Worm (Caenorhabditis elegans) whole organism, mixed stage, embryonic: ENCODE data around the gene F54C9.11.

Experiments used
- bed-3 ChIP-seq: fragments of 200-800 bp; sonication (Bioruptor generic); optimal IDR thresholded peaks from 3 replicates; lab custom pipeline; 2018; ENCODE audit warnings: mild to moderate bottlenecking, missing genetic modification characterization, moderate library complexity, missing compliant biosample characterization
- blmp-1 ChIP-seq: fragments of 150-350 bp; optimal IDR thresholded peaks from 2 replicates; lab custom pipeline; 2014; ENCODE audit warnings: missing biosample characterization, missing genetic modification characterization
- ceh-39 ChIP-seq: fragments of 150-350 bp; optimal IDR thresholded peaks from 2 replicates; lab custom pipeline; 2014; ENCODE audit warnings: missing biosample characterization, missing genetic modification characterization
- ceh-43 ChIP-seq: fragments of 200-800 bp; sonication (Bioruptor generic); optimal IDR thresholded peaks from 2 replicates; lab custom pipeline; 2018; ENCODE audit warnings: mild to moderate bottlenecking, missing genetic modification characterization, moderate library complexity, missing compliant biosample characterization
- ceh-83 ChIP-seq: fragments of 200-800 bp; sonication (Bioruptor generic); optimal IDR thresholded peaks from 2 replicates; lab custom pipeline; 2018; ENCODE audit warnings: mild to moderate bottlenecking, missing genetic modification characterization, missing compliant biosample characterization
- ces-1 ChIP-seq: fragments of 150-350 bp; optimal IDR thresholded peaks from 2 replicates; lab custom pipeline; 2014; ENCODE audit warnings: missing biosample characterization, missing genetic modification reagents, missing genetic modification characterization
- cnd-1 ChIP-seq: fragments of 200-800 bp; sonication (Bioruptor generic); optimal IDR thresholded peaks from 2 replicates; lab custom pipeline; 2018; ENCODE audit warnings: mild to moderate bottlenecking, missing genetic modification characterization, missing compliant biosample characterization
- elt-1 ChIP-seq: sonication (generic microtip); optimal IDR thresholded peaks from 2 replicates; lab custom pipeline; 2017; ENCODE audit warnings: missing genetic modification characterization, mild to moderate bottlenecking, missing compliant biosample characterization, antibody characterized with exemption, moderate library complexity, borderline replicate concordance; ENCODE audit not compliant: insufficient read depth
- elt-3 ChIP-seq: fragments of 150-350 bp; optimal IDR thresholded peaks from 2 replicates; lab custom pipeline; 2014; ENCODE audit warnings: missing biosample characterization, missing genetic modification characterization
- flh-1 ChIP-seq: fragments of 200-800 bp; sonication (Bioruptor generic); optimal IDR thresholded peaks from 2 replicates; lab custom pipeline; 2018; ENCODE audit warnings: mild to moderate bottlenecking, missing genetic modification characterization, moderate library complexity, missing compliant biosample characterization
- hlh-1 ChIP-seq: fragments of 150-350 bp; optimal IDR thresholded peaks from 2 replicates; lab custom pipeline; 2014; ENCODE audit warnings: missing biosample characterization, missing genetic modification reagents, missing genetic modification characterization
- lin-13 ChIP-seq: fragments of 150-350 bp; optimal IDR thresholded peaks from 2 replicates; lab custom pipeline; 2014; ENCODE audit warnings: missing biosample characterization, missing genetic modification characterization
- lin-32 ChIP-seq: fragments of 200-800 bp; sonication (Bioruptor generic); optimal IDR thresholded peaks from 2 replicates; lab custom pipeline; 2018; ENCODE audit warnings: mild to moderate bottlenecking, missing genetic modification characterization, missing compliant biosample characterization
- lsy-2 ChIP-seq: fragments of 150-350 bp; optimal IDR thresholded peaks from 2 replicates; lab custom pipeline; 2014; ENCODE audit warnings: missing biosample characterization, missing genetic modification characterization
- mab-5 ChIP-seq: fragments of 150-350 bp; optimal IDR thresholded peaks from 2 replicates; lab custom pipeline; 2014; ENCODE audit warnings: missing biosample characterization, missing genetic modification characterization
- mep-1 ChIP-seq: fragments of 150-350 bp; optimal IDR thresholded peaks from 2 replicates; lab custom pipeline; 2017; ENCODE audit warnings: missing biosample characterization, missing genetic modification reagents, missing genetic modification characterization, inconsistent platforms
- mls-2 ChIP-seq: sonication (generic microtip); optimal IDR thresholded peaks from 2 replicates; lab custom pipeline; 2016; ENCODE audit warnings: mild to moderate bottlenecking, missing genetic modification characterization, moderate library complexity, missing compliant biosample characterization
- nhr-12 ChIP-seq: fragments of 150-350 bp; optimal IDR thresholded peaks from 2 replicates; lab custom pipeline; 2014; ENCODE audit warnings: missing biosample characterization, missing genetic modification characterization
- nhr-2 ChIP-seq: fragments of 150-350 bp; optimal IDR thresholded peaks from 2 replicates; lab custom pipeline; 2014; ENCODE audit warnings: missing biosample characterization, missing genetic modification characterization
- nhr-237 ChIP-seq: fragments of 150-350 bp; optimal IDR thresholded peaks from 2 replicates; lab custom pipeline; 2014; ENCODE audit warnings: missing biosample characterization, missing genetic modification characterization
- nhr-28 ChIP-seq: fragments of 150-350 bp; optimal IDR thresholded peaks from 2 replicates; lab custom pipeline; 2014; ENCODE audit warnings: missing biosample characterization, missing genetic modification characterization
- nhr-76 ChIP-seq: sonication (generic microtip); optimal IDR thresholded peaks from 2 replicates; lab custom pipeline; 2017; ENCODE audit warnings: missing biosample characterization, missing genetic modification characterization
- pha-4 ChIP-seq: fragments of 150-350 bp; optimal IDR thresholded peaks from 2 replicates; lab custom pipeline; 2018; ENCODE audit warnings: missing biosample characterization, missing genetic modification reagents, missing genetic modification characterization
- sem-2 ChIP-seq: fragments of 200-800 bp; sonication (Bioruptor generic); optimal IDR thresholded peaks from 2 replicates; lab custom pipeline; 2018; ENCODE audit warnings: mild to moderate bottlenecking, missing genetic modification characterization, missing compliant biosample characterization
- snpc-4 ChIP-seq: fragments of 150-350 bp; optimal IDR thresholded peaks from 2 replicates; lab custom pipeline; 2014; ENCODE audit warnings: missing biosample characterization, missing genetic modification characterization
- sptf-1 ChIP-seq: sonication (generic microtip); optimal IDR thresholded peaks from 2 replicates; lab custom pipeline; 2017; ENCODE audit warnings: mild to moderate bottlenecking, missing genetic modification characterization, moderate library complexity, missing compliant biosample characterization
- tbx-8 ChIP-seq: fragments of 200-800 bp; sonication (Bioruptor generic); optimal IDR thresholded peaks from 2 replicates; lab custom pipeline; 2018; ENCODE audit warnings: mild to moderate bottlenecking, missing genetic modification characterization, moderate library complexity, missing compliant biosample characterization
- unc-120 ChIP-seq: sonication (generic microtip); optimal IDR thresholded peaks from 2 replicates; lab custom pipeline; 2017; ENCODE audit warnings: missing genetic modification characterization, missing compliant biosample characterization; ENCODE audit not compliant: poor library complexity, severe bottlenecking
- unc-39 ChIP-seq: fragments of 150-350 bp; optimal IDR thresholded peaks from 2 replicates; lab custom pipeline; 2014; ENCODE audit warnings: missing biosample characterization, missing genetic modification characterization
- unc-62 ChIP-seq: fragments of 150-350 bp; optimal IDR thresholded peaks from 2 replicates; lab custom pipeline; 2014; ENCODE audit warnings: missing biosample characterization, missing genetic modification reagents, missing genetic modification characterization
- zip-8 ChIP-seq: fragments of 150-350 bp; optimal IDR thresholded peaks from 2 replicates; lab custom pipeline; 2014; ENCODE audit warnings: missing biosample characterization, missing genetic modification characterization
- ztf-11 ChIP-seq: fragments of 150-350 bp; optimal IDR thresholded peaks from 2 replicates; lab custom pipeline; 2014; ENCODE audit warnings: missing biosample characterization, missing genetic modification characterization

F54C9.11 gene

DNA sequence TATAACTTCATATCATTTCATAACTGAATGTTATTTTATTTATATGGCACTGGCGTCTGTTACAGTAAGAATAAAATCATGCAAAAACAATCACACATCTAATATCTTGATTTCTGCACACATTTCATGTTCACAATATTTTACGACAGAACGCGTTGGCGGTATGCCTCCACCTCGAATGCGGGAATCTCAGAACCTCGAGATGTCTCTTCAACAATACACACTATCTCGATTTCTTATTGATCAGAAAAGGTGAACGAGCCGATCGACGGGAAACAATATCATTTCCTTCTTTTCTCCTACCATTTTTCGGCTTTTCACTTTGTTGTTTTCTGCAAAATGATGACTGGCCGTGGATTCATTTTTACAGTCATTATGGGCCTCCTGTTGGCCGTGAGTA is 22.8 kb upstream of the F54C9.11 start, which contains the start of gene F28C6.10:
F28C6.10 (plus strand) TSS at position 301 of the 400 bp plus-strand sequence.
- TF ChIP-seq nhr-76 (no peak), nhr-28 (tag; lab: Kevin White, UChicago) (no peak), cnd-1 (no peak), ceh-39 (tag; lab: Kevin White, UChicago) (no peak), lin-13 (tag; lab: Kevin White, UChicago) (no peak), sem-2 (GFP tag; lab: Kevin White, UChicago) (no peak), nhr-237 (tag; lab: Kevin White, UChicago) (no peak), zip-8 (tag; lab: Kevin White, UChicago) (no peak), bed-3 (GFP tag; lab: Kevin White, UChicago) (no peak), ztf-11 (tag; lab: Kevin White, UChicago) (no peak)

DNA sequence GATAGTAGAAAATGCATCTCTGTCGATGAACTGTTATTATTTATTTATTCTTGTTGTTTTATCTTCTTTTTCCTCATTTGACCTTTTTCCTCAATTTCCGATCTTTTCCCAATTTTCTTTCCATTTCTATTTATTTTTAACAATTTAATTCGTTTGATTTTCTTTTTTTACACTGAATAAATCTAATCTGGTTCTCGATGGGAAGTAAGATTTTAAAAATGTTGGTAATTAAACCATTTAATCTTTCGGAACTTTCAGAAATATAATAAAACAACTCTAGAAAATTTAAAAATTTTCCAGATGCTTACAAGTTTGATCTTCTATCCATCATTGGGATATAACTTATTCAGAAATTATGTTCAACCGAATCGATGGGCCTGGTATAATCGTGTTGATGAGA is 21.7 kb upstream of the F54C9.11 start, which contains the start of gene F28C6.8:
F28C6.8 (plus strand) TSS at position 301 of the 400 bp plus-strand sequence.
- no peak for TF ChIP-seq ceh-43 (GFP tag; lab: Kevin White, UChicago)

DNA sequence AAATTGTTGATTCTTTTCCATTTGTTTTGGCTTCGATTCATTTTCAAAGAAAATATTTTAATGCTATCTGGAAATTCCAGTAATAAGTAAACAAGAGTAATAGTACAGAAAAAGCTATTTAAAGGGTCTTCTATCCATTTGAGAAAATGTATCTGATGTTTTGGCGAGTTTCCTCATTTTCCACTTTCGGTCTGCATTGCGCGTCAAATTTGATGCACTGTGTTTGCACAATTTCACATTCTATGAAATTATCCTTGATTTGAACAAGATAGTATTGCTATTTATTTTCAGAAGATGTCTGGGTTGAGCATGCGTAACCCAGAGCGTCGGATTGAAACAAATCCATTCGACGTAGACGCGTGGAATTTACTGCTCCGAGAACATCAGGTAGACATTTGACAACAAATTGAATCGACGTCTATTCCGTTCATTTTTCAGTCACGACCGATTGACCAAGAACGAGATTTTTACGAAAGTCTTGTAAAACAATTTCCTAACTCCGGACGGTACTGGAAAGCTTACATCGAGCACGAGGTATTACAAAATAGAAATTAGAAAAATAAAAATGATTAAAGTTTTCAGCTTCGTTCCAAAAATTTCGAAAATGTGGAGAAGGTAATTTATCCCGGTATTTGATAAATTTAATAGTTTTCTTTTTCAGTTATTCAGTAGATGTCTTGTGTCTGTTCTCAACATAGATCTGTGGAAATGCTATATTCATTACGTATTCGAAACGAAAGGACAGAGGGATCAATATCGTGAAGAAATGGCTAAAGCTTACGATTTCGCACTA is 18.9 kb upstream of the F54C9.11 start, which contains the start of gene suf-1:
suf-1 (plus strand) TSS at position 280 of the 793 bp plus-strand sequence.
- peak; percentile 62 for TF ChIP-seq ces-1
- no peak for TF ChIP-seq blmp-1
- peak; percentile 33 for TF ChIP-seq lsy-2 (tag; lab: Kevin White, UChicago)

DNA sequence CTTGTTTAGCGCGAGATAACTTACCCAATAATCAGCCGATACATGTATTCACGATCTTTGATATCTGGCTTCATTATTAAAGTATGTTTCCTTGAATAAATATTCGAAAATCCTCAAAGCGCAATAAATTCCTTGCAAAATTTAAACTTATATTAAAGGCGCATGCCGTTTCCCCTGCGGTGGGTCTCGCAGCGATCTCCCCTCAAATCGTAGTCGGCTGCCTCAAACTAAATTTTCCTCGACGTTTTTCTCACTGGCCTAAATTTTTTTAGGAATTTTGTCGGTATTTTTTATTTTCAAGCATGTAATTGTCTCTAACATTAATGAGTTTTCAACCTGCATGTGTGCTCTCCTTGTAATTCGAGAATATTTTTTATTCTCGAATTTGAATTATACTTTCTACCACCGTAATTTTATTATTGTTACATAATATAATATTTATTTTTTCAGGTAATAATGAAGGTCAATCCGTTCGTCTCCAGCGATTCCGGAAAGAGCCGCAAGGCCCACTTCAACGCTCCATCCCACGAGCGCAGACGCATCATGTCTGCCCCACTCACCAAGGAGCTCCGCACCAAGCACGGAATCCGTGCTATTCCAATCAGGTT is 17.6 kb upstream of the F54C9.11 start, which contains the start of the genes cpf-1 and rpl-26:
cpf-1 (minus strand) TSS at position 104 of the 608 bp plus-strand sequence.
rpl-26 (plus strand) TSS at position 449 of the 608 bp plus-strand sequence.
- TF ChIP-seq sptf-1: no peak
- TF ChIP-seq cnd-1: no peak
- TF ChIP-seq hlh-1 (tag; lab: Kevin White, UChicago): peak; percentile 1
- peak; percentile 54 for TF ChIP-seq nhr-237 (tag; lab: Kevin White, UChicago)
- peak; percentile 74 for TF ChIP-seq mep-1 (tag; lab: Kevin White, UChicago)
- peak; percentile 49 for TF ChIP-seq ces-1
- TF ChIP-seq ceh-39 (tag; lab: Kevin White, UChicago): peak; percentile 7
- peak; percentile 78 for TF ChIP-seq lsy-2 (tag; lab: Kevin White, UChicago)
- TF ChIP-seq pha-4 (tag; lab: Kevin White, UChicago): peak; percentile 32

DNA sequence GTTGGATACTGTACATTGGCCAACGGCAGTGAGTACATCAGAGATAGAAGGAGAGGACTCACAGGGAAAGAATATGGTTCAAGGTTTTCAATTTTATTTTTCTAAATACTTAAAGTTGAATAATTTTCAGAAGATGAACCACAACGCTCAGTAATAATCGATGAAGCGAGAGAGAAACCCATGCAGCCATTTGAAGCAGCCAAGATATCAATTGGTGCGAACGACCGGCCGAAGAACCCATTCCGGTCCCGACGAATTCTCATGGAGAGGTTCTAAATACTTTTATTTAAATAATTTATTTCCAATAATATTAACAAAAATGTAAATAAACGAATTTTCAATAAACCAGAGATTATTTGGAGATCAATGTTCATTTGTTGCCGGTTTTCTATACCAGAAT is 15.3 kb upstream of the F54C9.11 start, which contains the start of gene pigg-1:
pigg-1 (minus strand) TSS at position 101 of the 400 bp plus-strand sequence.
- no peak for TF ChIP-seq lin-32 (GFP tag; lab: Kevin White, UChicago)
- TF ChIP-seq lin-13 (tag; lab: Kevin White, UChicago): no peak
- no peak for TF ChIP-seq unc-120 (tag; lab: Kevin White, UChicago)
- TF ChIP-seq pha-4 (tag; lab: Kevin White, UChicago): no peak
- no peak for TF ChIP-seq elt-3
- no peak for TF ChIP-seq ceh-43 (GFP tag; lab: Kevin White, UChicago)
- no peak for TF ChIP-seq nhr-2 (tag; lab: Kevin White, UChicago)
- no peak for TF ChIP-seq unc-62
- TF ChIP-seq elt-1 (tag; lab: Kevin White, UChicago): no peak
- no peak for TF ChIP-seq unc-39 (tag; lab: Kevin White, UChicago)
- no peak for TF ChIP-seq flh-1 (GFP tag; lab: Kevin White, UChicago)
- no peak for TF ChIP-seq ztf-11 (tag; lab: Kevin White, UChicago)

DNA sequence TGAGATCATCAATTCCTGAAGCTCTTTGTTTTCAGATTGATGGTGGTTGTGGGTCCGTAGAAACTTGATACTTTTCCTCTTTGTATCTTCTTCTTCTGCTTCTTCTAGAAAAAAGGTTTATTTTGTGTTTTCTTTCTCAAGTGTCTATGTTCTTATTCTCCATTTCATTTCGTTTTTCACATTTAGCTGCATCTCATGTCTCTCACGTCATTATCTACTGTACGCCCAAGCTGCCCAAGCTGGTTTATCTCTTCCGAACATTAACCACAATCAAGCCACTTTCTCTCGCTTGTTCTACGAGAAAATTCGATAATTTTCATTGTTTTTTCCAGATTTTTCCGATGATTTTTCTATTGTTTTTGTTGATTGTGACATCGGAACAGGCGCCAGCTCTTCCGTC is 14.3 kb upstream of the F54C9.11 start, which contains the start of gene F28C6.5:
F28C6.5 (plus strand) TSS at position 301 of the 400 bp plus-strand sequence.
- TF ChIP-seq flh-1 (GFP tag; lab: Kevin White, UChicago) (no peak), nhr-28 (tag; lab: Kevin White, UChicago) (no peak), mab-5 (no peak), mls-2 (tag; lab: Kevin White, UChicago) (no peak), ceh-83 (no peak), hlh-1 (tag; lab: Kevin White, UChicago) (no peak), elt-3 (no peak), nhr-237 (tag; lab: Kevin White, UChicago) (no peak), mep-1 (tag; lab: Kevin White, UChicago) (no peak), ceh-39 (tag; lab: Kevin White, UChicago) (no peak), bed-3 (GFP tag; lab: Kevin White, UChicago) (no peak), snpc-4 (tag; lab: Kevin White, UChicago) (no peak), zip-8 (tag; lab: Kevin White, UChicago) (no peak), tbx-8 (GFP tag; lab: Kevin White, UChicago) (no peak), ceh-43 (GFP tag; lab: Kevin White, UChicago) (no peak), sptf-1 (no peak), nhr-2 (tag; lab: Kevin White, UChicago) (no peak), nhr-76 (no peak), nhr-12 (tag; lab: Kevin White, UChicago) (no peak)
